Fruit fly (Drosophila melanogaster) whole organism, prepupa: ENCODE data around the gene Indy.

Experiments used
- Blimp-1 ChIP-seq: fragments of 200-800 bp; sonication (Bioruptor generic); optimal IDR thresholded peaks from 3 replicates; lab custom pipeline; 2017; ENCODE audit warnings: missing biosample characterization, missing genetic modification characterization, mild to moderate bottlenecking, moderate library complexity, missing genetic modification reagents
- CG10669 ChIP-seq: fragments of 200-800 bp; sonication (Bioruptor generic); optimal IDR thresholded peaks from 3 replicates; lab custom pipeline; 2018; ENCODE audit warnings: missing biosample characterization, mild to moderate bottlenecking, missing genetic modification characterization, moderate library complexity
- CG11762 ChIP-seq: fragments of 200-800 bp; sonication (Bioruptor generic); optimal IDR thresholded peaks from 3 replicates; lab custom pipeline; 2016; ENCODE audit warnings: missing biosample characterization, missing genetic modification characterization; ENCODE audit not compliant: insufficient read depth
- CG11902 ChIP-seq: fragments of 200-800 bp; sonication (Bioruptor generic); optimal IDR thresholded peaks from 3 replicates; lab custom pipeline; 2016; ENCODE audit warnings: missing biosample characterization, missing genetic modification characterization
- CG15336 ChIP-seq: fragments of 200-800 bp; sonication (Bioruptor generic); IDR thresholded peaks from 2 replicates; pipeline ENCODE4 v1.3.6; 2022; ENCODE audit warnings: missing biosample characterization, missing genetic modification characterization
- CG16779 ChIP-seq: fragments of 200-800 bp; sonication (Bioruptor generic); optimal IDR thresholded peaks from 3 replicates; lab custom pipeline; 2017; ENCODE audit warnings: missing biosample characterization, mild to moderate bottlenecking, missing genetic modification characterization
- CG3032 ChIP-seq: fragments of 200-800 bp; optimal IDR thresholded peaks from 2 replicates; lab custom pipeline; 2019; ENCODE audit warnings: missing biosample characterization, mild to moderate bottlenecking, missing genetic modification characterization, moderate library complexity
- CG31627 ChIP-seq: fragments of 200-800 bp; sonication (Bioruptor generic); optimal IDR thresholded peaks from 3 replicates; lab custom pipeline; 2016; ENCODE audit warnings: missing biosample characterization, missing genetic modification characterization
- CG32006 ChIP-seq: fragments of 200-800 bp; sonication (Bioruptor generic); optimal IDR thresholded peaks from 3 replicates; lab custom pipeline; 2017; ENCODE audit warnings: missing biosample characterization, mild to moderate bottlenecking, missing genetic modification characterization
- CG34406 ChIP-seq: fragments of 200-800 bp; sonication (Bioruptor generic); optimal IDR thresholded peaks from 3 replicates; lab custom pipeline; 2016; ENCODE audit warnings: missing biosample characterization, missing genetic modification characterization
- CG6276 ChIP-seq: fragments of 200-800 bp; sonication (Bioruptor generic); optimal IDR thresholded peaks from 2 replicates; lab custom pipeline; 2017; ENCODE audit warnings: missing biosample characterization, mild to moderate bottlenecking, missing genetic modification characterization
- CG6792 ChIP-seq: fragments of 200-800 bp; sonication (Bioruptor generic); optimal IDR thresholded peaks from 3 replicates; lab custom pipeline; 2016; ENCODE audit warnings: missing biosample characterization, missing genetic modification characterization
- CG6854 ChIP-seq: fragments of 200-800 bp; sonication (Bioruptor generic); optimal IDR thresholded peaks from 2 replicates; lab custom pipeline; 2017; ENCODE audit warnings: missing biosample characterization, mild to moderate bottlenecking, missing genetic modification characterization
- CG7368 ChIP-seq: fragments of 200-800 bp; sonication (Bioruptor generic); optimal IDR thresholded peaks from 3 replicates; lab custom pipeline; 2016; ENCODE audit warnings: missing biosample characterization, missing genetic modification characterization
- CG8119 ChIP-seq: fragments of 200-800 bp; sonication (Bioruptor generic); IDR thresholded peaks from 3 replicates; pipeline ENCODE4 v1.3.6; 2022; ENCODE audit warnings: missing biosample characterization, missing genetic modification characterization
- CG8319 ChIP-seq: fragments of 200-800 bp; sonication (Bioruptor generic); optimal IDR thresholded peaks from 3 replicates; lab custom pipeline; 2016; ENCODE audit warnings: missing biosample characterization, missing genetic modification characterization
- CG8632 ChIP-seq: fragments of 200-800 bp; sonication (Bioruptor generic); optimal IDR thresholded peaks from 3 replicates; lab custom pipeline; 2016; ENCODE audit warnings: missing biosample characterization, missing genetic modification characterization
- CG9139 ChIP-seq: fragments of 200-800 bp; sonication (Bioruptor generic); optimal IDR thresholded peaks from 3 replicates; lab custom pipeline; 2017; ENCODE audit warnings: missing biosample characterization, mild to moderate bottlenecking, missing genetic modification characterization
- Eip93F ChIP-seq: fragments of 200-800 bp; sonication (Bioruptor generic); optimal IDR thresholded peaks from 2 replicates; lab custom pipeline; 2016; ENCODE audit warnings: missing biosample characterization, mild to moderate bottlenecking, missing genetic modification characterization
- Gug ChIP-seq: fragments of 200-800 bp; sonication (Bioruptor generic); IDR thresholded peaks from 2 replicates; pipeline ENCODE4 v1.3.6; 2022; ENCODE audit warnings: missing biosample characterization, missing genetic modification characterization
- Hr39 ChIP-seq: fragments of 200-800 bp; sonication (Bioruptor generic); optimal IDR thresholded peaks from 2 replicates; lab custom pipeline; 2016; ENCODE audit warnings: missing biosample characterization, missing genetic modification characterization
- Hr4 ChIP-seq: fragments of 200-800 bp; sonication (Bioruptor generic); optimal IDR thresholded peaks from 3 replicates; lab custom pipeline; 2016; ENCODE audit warnings: missing biosample characterization, missing genetic modification characterization
- Smox ChIP-seq: fragments of 200-800 bp; sonication (Bioruptor generic); optimal IDR thresholded peaks from 3 replicates; lab custom pipeline; 2016; ENCODE audit warnings: missing biosample characterization, missing genetic modification characterization
- Sox102F ChIP-seq: fragments of 200-800 bp; sonication (Bioruptor generic); optimal IDR thresholded peaks from 2 replicates; lab custom pipeline; 2016; ENCODE audit warnings: missing biosample characterization, mild to moderate bottlenecking, missing genetic modification characterization
- Sox14 ChIP-seq: fragments of 200-800 bp; sonication (Bioruptor generic); optimal IDR thresholded peaks from 3 replicates; lab custom pipeline; 2016; ENCODE audit warnings: missing biosample characterization, missing genetic modification characterization
- dac ChIP-seq: fragments of 200-800 bp; sonication (Bioruptor generic); optimal IDR thresholded peaks from 2 replicates; lab custom pipeline; 2017; ENCODE audit warnings: missing biosample characterization, mild to moderate bottlenecking, missing genetic modification characterization
- dsx ChIP-seq: fragments of 200-800 bp; optimal IDR thresholded peaks from 3 replicates; lab custom pipeline; 2019; ENCODE audit warnings: missing biosample characterization, mild to moderate bottlenecking, missing genetic modification characterization, moderate library complexity; ENCODE audit not compliant: poor library complexity, severe bottlenecking
- eg ChIP-seq: fragments of 200-800 bp; sonication (Bioruptor generic); IDR thresholded peaks from 3 replicates; pipeline ENCODE4 v1.3.6; 2022; ENCODE audit warnings: missing biosample characterization, missing genetic modification characterization
- fkh ChIP-seq: fragments of 200-800 bp; sonication (Bioruptor generic); optimal IDR thresholded peaks from 3 replicates; lab custom pipeline; 2017; ENCODE audit warnings: missing biosample characterization, mild to moderate bottlenecking, missing genetic modification characterization, moderate library complexity
- net ChIP-seq: fragments of 200-800 bp; sonication (Bioruptor generic); optimal IDR thresholded peaks from 3 replicates; lab custom pipeline; 2016; ENCODE audit warnings: missing biosample characterization, missing genetic modification characterization
- pdm3 ChIP-seq: fragments of 200-800 bp; sonication (Bioruptor generic); optimal IDR thresholded peaks from 3 replicates; lab custom pipeline; 2016; ENCODE audit warnings: missing biosample characterization, missing genetic modification characterization
- vri ChIP-seq: fragments of 200-800 bp; sonication (Bioruptor generic); optimal IDR thresholded peaks from 3 replicates; lab custom pipeline; 2016; ENCODE audit warnings: missing biosample characterization, mild to moderate bottlenecking, missing genetic modification characterization

Gene Indy

dm6 chr3L:18813963-18814647 lies 32.0 kb downstream of the Indy start (continued):
- peak; percentile 88 for TF ChIP-seq dsx (GFP tag; lab: Kevin White, UChicago)
- TF ChIP-seq CG3032 (tag; lab: Kevin White, UChicago): peak; percentile 55
- peak; percentile 55 for TF ChIP-seq Sox102F (GFP tag; lab: Kevin White, UChicago)
- TF ChIP-seq vri (GFP tag; lab: Kevin White, UChicago): peak; percentile 99
- TF ChIP-seq CG34406 (GFP tag; lab: Kevin White, UChicago): peak; percentile 52
- TF ChIP-seq net (GFP tag; lab: Kevin White, UChicago): peak; percentile 83
- peak; percentile 74 for TF ChIP-seq CG9139
- TF ChIP-seq CG16779 (tag; lab: Kevin White, UChicago): peak; percentile 82
- no peak for TF ChIP-seq CG31627 (GFP tag; lab: Kevin White, UChicago)
- TF ChIP-seq CG8119: peak; percentile 79
- no peak for TF ChIP-seq Smox (GFP tag; lab: Kevin White, UChicago)
- TF ChIP-seq CG7368: peak; percentile 70
- TF ChIP-seq Blimp-1 (GFP tag; lab: Kevin White, UChicago): peak; percentile 69
- peak; percentile 87 for TF ChIP-seq CG6276 (GFP tag; lab: Kevin White, UChicago)
- TF ChIP-seq Hr39: no peak
- TF ChIP-seq CG11902 (GFP tag; lab: Kevin White, UChicago): no peak
- peak; percentile 78 for TF ChIP-seq CG6792 (GFP tag; lab: Kevin White, UChicago)
- peak; percentile 91 for TF ChIP-seq Sox14 (GFP tag; lab: Kevin White, UChicago)
- no peak for TF ChIP-seq Hr4 (GFP tag; lab: Kevin White, UChicago)
- TF ChIP-seq CG11762 (GFP tag; lab: Kevin White, UChicago): peak; percentile 40
- peak; percentile 57 for TF ChIP-seq CG10669 (GFP tag; lab: Kevin White, UChicago)
- TF ChIP-seq eg (GFP tag; lab: Robert Waterston, UW): peak; percentile 82; the same call in 2 of the 3 replicates
- peak; percentile 60 for TF ChIP-seq Gug (GFP tag; lab: Robert Waterston, UW)
- peak; percentile 79 for TF ChIP-seq CG32006
- peak; percentile 73 for TF ChIP-seq CG8632 (GFP tag; lab: Kevin White, UChicago)
- peak; percentile 33 for TF ChIP-seq CG8319 (GFP tag; lab: Kevin White, UChicago)
- no peak for TF ChIP-seq pdm3 (GFP tag; lab: Kevin White, UChicago)
- TF ChIP-seq, all 60 proteins: peak for 45

dm6 chr3L:18812141-18812736 lies 33.8 kb downstream of the Indy start:
- TF ChIP-seq CG6854 (GFP tag; lab: Kevin White, UChicago) (peak; percentile 4), CG15336 (GFP tag; lab: Robert Waterston, UW) (0 out of 2 replicates have a peak, but pooled peaks have one; percentile 9), Eip93F (GFP tag; lab: Kevin White, UChicago) (peak; percentile 53), Blimp-1 (GFP tag; lab: Kevin White, UChicago) (peak; percentile 46), CG32006 (no peak), pdm3 (GFP tag; lab: Kevin White, UChicago) (no peak), CG6276 (GFP tag; lab: Kevin White, UChicago) (peak; percentile 4), Sox14 (GFP tag; lab: Kevin White, UChicago) (peak; percentile 50), vri (GFP tag; lab: Kevin White, UChicago) (peak; percentile 96)

DNA sequence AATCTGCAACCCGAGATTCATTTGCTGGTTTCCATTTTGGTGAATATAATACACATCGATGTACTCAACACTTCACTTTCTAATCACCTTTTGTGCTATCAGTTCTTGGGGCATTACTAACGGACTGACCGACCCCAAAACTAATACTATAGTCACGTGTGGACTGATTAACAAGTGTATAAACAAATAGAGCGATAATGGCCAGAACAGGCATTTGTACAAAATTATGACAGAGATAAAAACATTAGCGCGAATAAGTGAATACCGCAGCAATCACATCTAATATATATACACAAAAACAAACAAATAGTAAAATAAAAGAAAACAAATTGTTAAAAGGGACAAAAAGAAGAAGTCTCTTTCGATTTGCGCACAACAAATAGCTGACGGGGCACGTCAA lies 35.6 kb downstream of the Indy start:
- peak; percentile 16 for TF ChIP-seq fkh
- no peak for TF ChIP-seq CG16779 (tag; lab: Kevin White, UChicago)
- TF ChIP-seq CG32006: no peak
- TF ChIP-seq dac (GFP tag; lab: Kevin White, UChicago): no peak

- TF ChIP-seq CG8119: no peak
Observed at dm6 chr3L:18809067-18809466, 37.0 kb downstream of the Indy start.
